Worm (Caenorhabditis elegans): ENCODE measurements around the gene Y4C6B.4.
"Not testable (repeated sequence)": the region's sequence is repeated elsewhere in the genome, so short reads cannot be mapped to it uniquely, and the experiment has no call there.

Y4C6B.4 gene

DNA sequence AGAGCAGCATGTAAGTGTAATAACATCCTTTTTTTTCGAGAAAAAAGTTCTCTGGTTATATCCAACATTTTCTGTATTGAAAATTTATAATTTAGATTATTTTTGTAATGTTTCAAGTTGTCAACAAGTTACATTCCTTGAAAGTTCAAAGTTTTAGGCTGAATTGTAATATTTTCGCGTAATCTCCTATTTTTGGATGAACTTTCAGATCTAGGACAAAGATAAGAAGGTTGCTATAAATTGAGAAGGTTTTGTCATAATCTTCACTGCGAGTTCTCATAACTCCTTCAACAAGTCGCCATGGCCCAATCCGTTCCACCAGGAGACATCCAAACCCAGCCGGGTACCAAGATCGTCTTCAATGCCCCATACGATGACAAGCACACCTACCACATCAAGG, 10.0 kb upstream of the Y4C6B.4 start, which contains the start of gene msp-65:
msp-65 (plus strand) TSS at position 301 of the 400 bp plus-strand sequence.
- not testable (repeated sequence) for TF ChIP-seq efl-1 (optimal IDR thresholded peaks at IDR 0.05)
- TF ChIP-seq efl-1 (GFP tag; optimal IDR thresholded peaks at IDR 0.05 in 1 of 2), result peak in 1 of 2 experiments; percentile 59

DNA sequence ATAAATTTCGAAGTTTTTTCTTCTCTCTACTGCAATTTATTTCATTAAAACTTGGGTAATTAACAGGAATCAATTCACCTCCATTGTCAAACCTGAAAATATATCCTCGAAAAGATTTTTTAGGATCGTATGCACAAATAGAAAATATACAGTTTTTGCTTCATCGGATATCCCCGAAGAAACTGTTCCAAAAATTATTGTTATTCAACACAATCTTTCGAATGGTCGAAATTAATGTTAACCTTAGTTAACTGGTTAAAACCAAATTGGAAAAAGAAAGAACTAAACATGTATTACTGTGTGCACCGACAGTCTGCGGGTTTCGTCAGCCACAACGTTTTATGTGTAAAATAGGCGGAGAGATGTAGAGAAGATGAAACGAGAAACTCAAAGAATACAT, 9.1 kb upstream of the Y4C6B.4 start:
- TF ChIP-seq hlh-4 (tag; optimal IDR thresholded peaks at IDR 0.05) (no peak), egl-13 (tag; optimal IDR thresholded peaks at IDR 0.05) (no peak), pax-3 (tag; optimal IDR thresholded peaks at IDR 0.05) (no peak), nhr-85 (tag) (peak; percentile 92), C34B4.2 (tag; optimal IDR thresholded peaks at IDR 0.05) (no peak), aly-2 (tag; optimal IDR thresholded peaks at IDR 0.05) (peak; percentile 56), nhr-76 (tag; optimal IDR thresholded peaks at IDR 0.05) (no peak), egl-27 (tag; optimal IDR thresholded peaks at IDR 0.05) (no peak), ces-1 (GFP tag; optimal IDR thresholded peaks at IDR 0.05) (no peak), ceh-82 (tag; optimal IDR thresholded peaks at IDR 0.05) (no peak), lin-15B (tag; optimal IDR thresholded peaks at IDR 0.05) (no peak), mab-9 (GFP tag; IDR thresholded peaks at IDR 0.05) (peak; percentile 24; the same call in 1 of the 2 replicates), nhr-71 (tag; optimal IDR thresholded peaks at IDR 0.05) (peak; percentile 70), nhr-90 (tag; optimal IDR thresholded peaks at IDR 0.05; ENCODE audit: poor library complexity) (peak; percentile 87), lsy-2 (tag; optimal IDR thresholded peaks at IDR 0.05) (peak in 1 of 2 experiments; percentile 24), efl-3 (GFP tag; optimal IDR thresholded peaks at IDR 0.05) (no peak), elt-2 (tag; optimal IDR thresholded peaks at IDR 0.05) (peak; percentile 47), ceh-88 (GFP tag; IDR thresholded peaks at IDR 0.05) (peak; percentile 52), ama-1 (optimal IDR thresholded peaks at IDR 0.05) (peak; percentile 52), unc-62 (GFP tag; optimal IDR thresholded peaks at IDR 0.05) (no peak), mep-1 (tag; optimal IDR thresholded peaks at IDR 0.05) (peak; percentile 22), snu-23 (GFP tag; optimal IDR thresholded peaks at IDR 0.05) (peak; percentile 61), swsn-7 (tag; optimal IDR thresholded peaks at IDR 0.05) (peak; percentile 51), efl-1 (optimal IDR thresholded peaks at IDR 0.05) (peak; percentile 5 to 30), efl-1 (GFP tag; optimal IDR thresholded peaks at IDR 0.05 in 1 of 2) (no peak), tbx-2 (tag; optimal IDR thresholded peaks at IDR 0.05) (peak; percentile 11), nhr-19 (GFP tag; conservative IDR thresholded peaks at IDR 0.05) (peak; percentile 81), unc-130 (tag; optimal IDR thresholded peaks at IDR 0.05) (no peak), snpc-4 (tag; optimal IDR thresholded peaks at IDR 0.05) (peak; percentile 97), zag-1 (tag; optimal IDR thresholded peaks at IDR 0.05) (no peak), fos-1 (tag; optimal IDR thresholded peaks at IDR 0.05) (peak; percentile 56), grh-1 (GFP tag; IDR thresholded peaks at IDR 0.05) (peak; percentile 64; the same call in 1 of the 2 replicates), pqm-1 (tag; optimal IDR thresholded peaks at IDR 0.05) (no peak), elt-3 (tag; optimal IDR thresholded peaks at IDR 0.05) (peak in 1 of 6 experiments; percentile 62), nhr-20 (tag; optimal IDR thresholded peaks at IDR 0.05) (peak; percentile 66), lin-39 (tag; optimal IDR thresholded peaks at IDR 0.05) (peak; percentile 38), C16A3.4 (tag; optimal IDR thresholded peaks at IDR 0.05) (peak; percentile 1), hpl-2 (GFP tag; optimal IDR thresholded peaks at IDR 0.05) (no peak), nhr-47 (tag; optimal IDR thresholded peaks at IDR 0.05) (peak; percentile 59), lin-35 (GFP tag; optimal IDR thresholded peaks at IDR 0.05) (peak in 1 of 2 experiments; percentile 44)

DNA sequence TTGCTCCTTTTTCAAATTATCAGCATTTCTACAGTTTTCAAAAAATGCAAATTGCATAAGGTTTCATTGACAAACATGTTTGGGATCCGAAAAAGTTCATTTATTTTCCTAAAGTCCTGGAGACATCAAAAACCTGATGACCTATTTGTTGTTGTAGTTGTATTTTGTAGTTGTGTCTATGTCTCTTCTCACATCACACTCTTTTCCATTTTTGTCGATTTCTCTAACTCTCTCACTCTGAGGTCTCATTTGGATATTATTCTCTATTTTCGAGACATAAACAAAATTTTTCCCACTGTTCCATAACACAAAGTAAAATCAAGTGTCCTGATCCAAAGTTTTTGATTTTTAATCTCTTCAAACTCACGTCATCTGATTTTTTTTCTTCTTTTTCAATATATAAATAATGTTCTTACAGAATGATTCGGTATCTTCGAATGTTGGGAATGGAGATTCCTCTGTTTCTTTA, 7.4 kb upstream of the Y4C6B.4 start, which contains the start of gene slc-46A:
slc-46A (plus strand) TSS at position 419 of the 469 bp plus-strand sequence.
- TF ChIP-seq pqm-1 (tag; optimal IDR thresholded peaks at IDR 0.05), result no peak
- TF ChIP-seq ets-5 (GFP tag; IDR thresholded peaks at IDR 0.05), result no peak
- TF ChIP-seq dsc-1 (tag; optimal IDR thresholded peaks at IDR 0.05), result no peak
- no peak for TF ChIP-seq lin-14 (GFP tag; optimal IDR thresholded peaks at IDR 0.05)
- no peak for TF ChIP-seq nhr-11 (tag; optimal IDR thresholded peaks at IDR 0.05)
- no peak for TF ChIP-seq lin-15B (tag; optimal IDR thresholded peaks at IDR 0.05)
- TF ChIP-seq egl-13 (tag; optimal IDR thresholded peaks at IDR 0.05), result no peak
- peak; percentile 51 for TF ChIP-seq snpc-4 (tag; optimal IDR thresholded peaks at IDR 0.05)
- peak; percentile 26 for TF ChIP-seq nhr-71 (tag; optimal IDR thresholded peaks at IDR 0.05)
- TF ChIP-seq sox-4 (tag; optimal IDR thresholded peaks at IDR 0.05), result no peak
- peak in 1 of 2 experiments; percentile 37 for TF ChIP-seq lin-35 (GFP tag; optimal IDR thresholded peaks at IDR 0.05)
- no peak for TF ChIP-seq nhr-76 (tag; optimal IDR thresholded peaks at IDR 0.05)
- TF ChIP-seq C16A3.4 (tag; optimal IDR thresholded peaks at IDR 0.05), result no peak
- no peak for TF ChIP-seq mef-2 (tag; optimal IDR thresholded peaks at IDR 0.05)
- no peak for TF ChIP-seq nhr-28 (tag; optimal IDR thresholded peaks at IDR 0.05)
- no peak for TF ChIP-seq unc-62 (GFP tag; optimal IDR thresholded peaks at IDR 0.05)
- TF ChIP-seq lir-3 (tag; optimal IDR thresholded peaks at IDR 0.05; ENCODE audit: poor library complexity), result no peak
- no peak for TF ChIP-seq nhr-237 (tag; optimal IDR thresholded peaks at IDR 0.05)
- TF ChIP-seq unc-86 (tag; optimal IDR thresholded peaks at IDR 0.05), result no peak
- no peak for TF ChIP-seq egl-27 (tag; optimal IDR thresholded peaks at IDR 0.05)
